Worm (Caenorhabditis elegans) whole organism, late embryonic: ENCODE data around the gene eif-2D.

Source experiments
- C08G9.2 ChIP-seq: sonication (generic microtip); optimal IDR thresholded peaks from 2 replicates; lab custom pipeline; 2016; ENCODE audit warnings: mild to moderate bottlenecking, missing genetic modification characterization, moderate library complexity, missing compliant biosample characterization
- C38D4.7 ChIP-seq: fragments of 200-800 bp; sonication (Bioruptor generic); optimal IDR thresholded peaks from 2 replicates; lab custom pipeline; 2018; ENCODE audit warnings: mild to moderate bottlenecking, missing genetic modification characterization, moderate library complexity, missing compliant biosample characterization
- F13H6.1 ChIP-seq: sonication (generic microtip); optimal IDR thresholded peaks from 2 replicates; lab custom pipeline; 2016; ENCODE audit warnings: missing genetic modification characterization, missing compliant biosample characterization
- K02D7.2 ChIP-seq: sonication (generic microtip); optimal IDR thresholded peaks from 2 replicates; lab custom pipeline; 2017; ENCODE audit warnings: mild to moderate bottlenecking, missing genetic modification characterization, missing compliant biosample characterization
- K09A11.1 ChIP-seq: sonication (generic microtip); optimal IDR thresholded peaks from 2 replicates; lab custom pipeline; 2017; ENCODE audit warnings: antibody characterized with exemption, mild to moderate bottlenecking, missing genetic modification characterization, missing compliant biosample characterization; ENCODE audit not compliant: insufficient read depth
- T23F11.4 ChIP-seq: fragments of 200-800 bp; sonication (Bioruptor generic); optimal IDR thresholded peaks from 2 replicates; lab custom pipeline; 2018; ENCODE audit warnings: mild to moderate bottlenecking, missing genetic modification characterization, missing compliant biosample characterization
- Y22D7AL.16 ChIP-seq: sonication (generic microtip); optimal IDR thresholded peaks from 2 replicates; lab custom pipeline; 2016; ENCODE audit warnings: missing genetic modification characterization, missing compliant biosample characterization
- ama-1 ChIP-seq: fragments of 150-350 bp; optimal IDR thresholded peaks from 2 replicates; lab custom pipeline; 2014
- ceh-14 ChIP-seq: sonication (generic microtip); optimal IDR thresholded peaks from 2 replicates; lab custom pipeline; 2016; ENCODE audit warnings: missing genotype, missing genetic modification characterization, missing compliant biosample characterization
- ceh-18 ChIP-seq: sonication (generic microtip); optimal IDR thresholded peaks from 2 replicates; lab custom pipeline; 2016; ENCODE audit warnings: missing genetic modification characterization, missing compliant biosample characterization
- ceh-19 ChIP-seq: fragments of 200-800 bp; sonication (Bioruptor generic); optimal IDR thresholded peaks from 2 replicates; lab custom pipeline; 2018; ENCODE audit warnings: mild to moderate bottlenecking, missing genetic modification characterization, missing compliant biosample characterization
- ceh-2 ChIP-seq: sonication (generic microtip); optimal IDR thresholded peaks from 2 replicates; lab custom pipeline; 2016; ENCODE audit warnings: missing genotype, missing genetic modification characterization, missing compliant biosample characterization
- ceh-30 ChIP-seq: fragments of 150-350 bp; optimal IDR thresholded peaks from 2 replicates; lab custom pipeline; 2014; ENCODE audit warnings: missing biosample characterization, missing genetic modification characterization
- ceh-31 ChIP-seq: sonication (generic microtip); optimal IDR thresholded peaks from 2 replicates; lab custom pipeline; 2016; ENCODE audit warnings: missing genetic modification characterization, missing compliant biosample characterization
- ceh-34 ChIP-seq: sonication (generic microtip); optimal IDR thresholded peaks from 2 replicates; lab custom pipeline; 2016; ENCODE audit warnings: mild to moderate bottlenecking, missing genetic modification characterization, missing compliant biosample characterization
- ceh-45 ChIP-seq: fragments of 200-800 bp; sonication (Bioruptor generic); IDR thresholded peaks from 2 replicates; pipeline ENCODE4 v1.3.6; 2022; ENCODE audit warnings: missing genetic modification reagents, missing genetic modification characterization, missing compliant biosample characterization
- ceh-48 ChIP-seq: sonication (generic microtip); optimal IDR thresholded peaks from 2 replicates; lab custom pipeline; 2016; ENCODE audit warnings: missing genetic modification characterization, inconsistent platforms, missing compliant biosample characterization
- ceh-6 ChIP-seq: fragments of 200-800 bp; sonication (Bioruptor generic); optimal IDR thresholded peaks from 2 replicates; lab custom pipeline; 2018; ENCODE audit warnings: mild to moderate bottlenecking, missing genetic modification characterization, missing compliant biosample characterization
- ceh-9 ChIP-seq: sonication (generic microtip); optimal IDR thresholded peaks from 2 replicates; lab custom pipeline; 2016; ENCODE audit warnings: mild to moderate bottlenecking, missing genetic modification characterization, inconsistent platforms, missing compliant biosample characterization
- che-1 ChIP-seq: sonication (generic microtip); optimal IDR thresholded peaks from 2 replicates; lab custom pipeline; 2016; ENCODE audit warnings: mild to moderate bottlenecking, missing genetic modification characterization, missing compliant biosample characterization
- dmd-4 ChIP-seq: sonication (generic microtip); optimal IDR thresholded peaks from 2 replicates; lab custom pipeline; 2016; ENCODE audit warnings: borderline replicate concordance, missing genetic modification characterization, missing compliant biosample characterization
- dve-1 ChIP-seq: sonication (generic microtip); optimal IDR thresholded peaks from 2 replicates; lab custom pipeline; 2017; ENCODE audit warnings: antibody characterized with exemption, mild to moderate bottlenecking, missing genetic modification characterization, missing compliant biosample characterization
- elt-2 ChIP-seq: sonication (generic microtip); optimal IDR thresholded peaks from 2 replicates; lab custom pipeline; 2016; ENCODE audit warnings: missing genetic modification reagents, missing genetic modification characterization, missing compliant biosample characterization
- elt-4 ChIP-seq: sonication (generic microtip); optimal IDR thresholded peaks from 2 replicates; lab custom pipeline; 2016; ENCODE audit warnings: missing genetic modification characterization, missing compliant biosample characterization
- fax-1 ChIP-seq: sonication (generic microtip); optimal IDR thresholded peaks from 2 replicates; lab custom pipeline; 2016; ENCODE audit warnings: missing genotype, missing genetic modification characterization, missing compliant biosample characterization
- fkh-10 ChIP-seq: fragments of 150-350 bp; optimal IDR thresholded peaks from 2 replicates; lab custom pipeline; 2014; ENCODE audit warnings: missing biosample characterization, missing genetic modification reagents, missing genetic modification characterization
- gmeb-2 ChIP-seq: sonication (generic microtip); optimal IDR thresholded peaks from 2 replicates; lab custom pipeline; 2016; ENCODE audit warnings: missing genetic modification characterization, inconsistent platforms, missing compliant biosample characterization
- hlh-15 ChIP-seq: sonication (generic microtip); optimal IDR thresholded peaks from 2 replicates; lab custom pipeline; 2016; ENCODE audit warnings: missing genetic modification characterization, missing compliant biosample characterization
- hlh-8 ChIP-seq: sonication (generic microtip); optimal IDR thresholded peaks from 2 replicates; lab custom pipeline; 2016; ENCODE audit warnings: missing genotype, missing genetic modification characterization, missing compliant biosample characterization
- lin-11 ChIP-seq: fragments of 200-800 bp; sonication (Bioruptor generic); optimal IDR thresholded peaks from 2 replicates; lab custom pipeline; 2018; ENCODE audit warnings: mild to moderate bottlenecking, missing genetic modification characterization, missing compliant biosample characterization
- madf-2 ChIP-seq: sonication (generic microtip); optimal IDR thresholded peaks from 2 replicates; lab custom pipeline; 2017; ENCODE audit warnings: missing genetic modification characterization, missing compliant biosample characterization
- nfya-1 ChIP-seq: sonication (generic microtip); optimal IDR thresholded peaks from 2 replicates; lab custom pipeline; 2017; ENCODE audit warnings: missing genetic modification characterization, mild to moderate bottlenecking, missing compliant biosample characterization, antibody characterized with exemption, moderate library complexity
- nhr-11 ChIP-seq: fragments of 150-350 bp; optimal IDR thresholded peaks from 2 replicates; lab custom pipeline; 2014; ENCODE audit warnings: missing biosample characterization, missing genetic modification characterization
- nhr-232 ChIP-seq: sonication (generic microtip); optimal IDR thresholded peaks from 2 replicates; lab custom pipeline; 2016; ENCODE audit warnings: missing genetic modification characterization, missing compliant biosample characterization
- npax-4 ChIP-seq: sonication (generic microtip); optimal IDR thresholded peaks from 2 replicates; lab custom pipeline; 2016; ENCODE audit warnings: missing genetic modification characterization, missing compliant biosample characterization
- odd-2 ChIP-seq: sonication (generic microtip); optimal IDR thresholded peaks from 2 replicates; lab custom pipeline; 2017; ENCODE audit warnings: antibody characterized with exemption, mild to moderate bottlenecking, missing genetic modification characterization, missing compliant biosample characterization
- pag-3 ChIP-seq: sonication (generic microtip); optimal IDR thresholded peaks from 2 replicates; lab custom pipeline; 2016; ENCODE audit warnings: missing compliant biosample characterization, missing genetic modification characterization, borderline replicate concordance
- pat-9 ChIP-seq: fragments of 200-800 bp; sonication (Bioruptor generic); optimal IDR thresholded peaks from 2 replicates; lab custom pipeline; 2018; ENCODE audit warnings: mild to moderate bottlenecking, missing genetic modification characterization, moderate library complexity, missing compliant biosample characterization
- pax-1 ChIP-seq: fragments of 150-350 bp; optimal IDR thresholded peaks from 2 replicates; lab custom pipeline; 2014; ENCODE audit warnings: missing biosample characterization, missing genetic modification characterization
- pha-2 ChIP-seq: sonication (generic microtip); optimal IDR thresholded peaks from 2 replicates; lab custom pipeline; 2017; ENCODE audit warnings: mild to moderate bottlenecking, missing genetic modification characterization, missing compliant biosample characterization
- pha-4 ChIP-seq: fragments of 150-350 bp; optimal IDR thresholded peaks from 2 replicates; lab custom pipeline; 2018; ENCODE audit warnings: missing biosample characterization, missing genetic modification reagents, missing genetic modification characterization
- ref-2 ChIP-seq: sonication (generic microtip); optimal IDR thresholded peaks from 2 replicates; lab custom pipeline; 2016; ENCODE audit warnings: missing genetic modification characterization, missing compliant biosample characterization
- rnt-1 ChIP-seq: sonication (generic microtip); optimal IDR thresholded peaks from 2 replicates; lab custom pipeline; 2016; ENCODE audit warnings: missing genetic modification characterization, missing compliant biosample characterization
- sdc-2 ChIP-seq: sonication (generic microtip); optimal IDR thresholded peaks from 2 replicates; lab custom pipeline; 2016; ENCODE audit warnings: missing genotype, missing genetic modification characterization, missing compliant biosample characterization
- sox-4 ChIP-seq: sonication (generic microtip); optimal IDR thresholded peaks from 2 replicates; lab custom pipeline; 2017; ENCODE audit warnings: mild to moderate bottlenecking, missing genetic modification characterization, inconsistent platforms, missing compliant biosample characterization
- syd-9 ChIP-seq: sonication (generic microtip); optimal IDR thresholded peaks from 2 replicates; lab custom pipeline; 2016; ENCODE audit warnings: mild to moderate bottlenecking, missing genetic modification characterization, moderate library complexity, missing compliant biosample characterization
- tbx-2 ChIP-seq: sonication (generic microtip); optimal IDR thresholded peaks from 2 replicates; lab custom pipeline; 2016; ENCODE audit warnings: missing genetic modification characterization, missing compliant biosample characterization
- tbx-7 ChIP-seq: sonication (generic microtip); optimal IDR thresholded peaks from 2 replicates; lab custom pipeline; 2016; ENCODE audit warnings: missing genotype, missing genetic modification characterization, missing compliant biosample characterization
- ttx-3 ChIP-seq: sonication (generic microtip); optimal IDR thresholded peaks from 2 replicates; lab custom pipeline; 2016; ENCODE audit warnings: missing genetic modification reagents, missing genetic modification characterization, missing compliant biosample characterization
- unc-42 ChIP-seq: sonication (generic microtip); optimal IDR thresholded peaks from 2 replicates; lab custom pipeline; 2016; ENCODE audit warnings: missing genotype, missing genetic modification characterization, missing compliant biosample characterization
- unc-55 ChIP-seq: sonication (generic microtip); optimal IDR thresholded peaks from 2 replicates; lab custom pipeline; 2017; ENCODE audit warnings: missing biosample characterization, missing genetic modification reagents, missing genetic modification characterization
- unc-86 ChIP-seq: sonication (generic microtip); optimal IDR thresholded peaks from 2 replicates; lab custom pipeline; 2016; ENCODE audit warnings: missing genetic modification characterization, missing compliant biosample characterization

eif-2D gene

DNA sequence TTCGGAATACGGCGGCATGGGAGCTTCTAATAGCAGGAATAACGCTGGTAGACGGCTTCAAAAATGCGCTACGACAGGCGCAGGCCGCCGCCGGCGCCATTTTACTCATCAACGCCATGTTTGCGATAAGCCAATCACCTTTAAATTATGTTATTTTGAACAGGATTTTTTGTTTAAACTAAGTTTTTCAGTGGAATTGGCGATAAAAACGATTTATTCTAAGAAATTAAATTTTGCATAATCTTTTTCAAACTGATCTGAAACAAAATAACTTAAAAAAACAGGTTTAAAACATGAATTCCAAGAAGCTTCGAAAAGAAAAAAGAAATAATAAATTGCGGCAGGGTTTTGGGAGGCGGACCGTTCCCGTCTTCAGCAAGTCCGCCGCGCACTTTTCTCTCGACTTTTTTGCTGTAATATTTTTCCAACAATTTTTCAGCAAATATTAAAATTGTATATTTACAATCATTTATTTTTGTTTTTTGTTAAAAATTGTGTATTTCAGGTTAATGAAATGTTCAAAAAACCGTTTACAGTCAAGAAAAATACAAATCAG, at the start of gene eif-2D, which contains the start of gene ndub-5:
eif-2D (plus strand) TSS at position 506 of the 556 bp plus-strand sequence.
ndub-5 (minus strand) TSS at position 138 of the 556 bp plus-strand sequence.
- TF ChIP-seq pha-4 (tag; lab: Kevin White, UChicago): no peak
- TF ChIP-seq unc-55 (GFP tag; lab: Kevin White, UChicago): no peak
- no peak for TF ChIP-seq rnt-1 (tag; lab: Kevin White, UChicago)
- TF ChIP-seq ceh-34: no peak
- TF ChIP-seq C08G9.2: no peak
- TF ChIP-seq Y22D7AL.16: no peak
- TF ChIP-seq ref-2 (tag; lab: Kevin White, UChicago): no peak
- no peak for TF ChIP-seq dmd-4 (tag; lab: Kevin White, UChicago)
- TF ChIP-seq ceh-18 (tag; lab: Kevin White, UChicago): no peak
- TF ChIP-seq pax-1 (tag; lab: Kevin White, UChicago): no peak
- TF ChIP-seq ceh-6: no peak
- no peak for TF ChIP-seq odd-2 (tag; lab: Kevin White, UChicago)
- TF ChIP-seq C38D4.7 (GFP tag; lab: Kevin White, UChicago): no peak
- TF ChIP-seq nhr-11 (tag; lab: Kevin White, UChicago): no peak
- TF ChIP-seq hlh-15 (tag; lab: Kevin White, UChicago): no peak
- TF ChIP-seq fkh-10: no peak
- TF ChIP-seq sdc-2 (tag; lab: Kevin White, UChicago): no peak
- no peak for TF ChIP-seq lin-11
- no peak for TF ChIP-seq pat-9 (tag; lab: Kevin White, UChicago)
- TF ChIP-seq elt-2 (tag; lab: Kevin White, UChicago): peak; percentile 83
- TF ChIP-seq ttx-3 (tag; lab: Kevin White, UChicago): peak; percentile 8
- TF ChIP-seq nhr-232 (tag; lab: Kevin White, UChicago): no peak
- TF ChIP-seq elt-4 (tag; lab: Kevin White, UChicago): no peak
- TF ChIP-seq T23F11.4 (GFP tag; lab: Kevin White, UChicago): no peak
- TF ChIP-seq dve-1 (tag; lab: Kevin White, UChicago): no peak
- TF ChIP-seq ceh-9 (tag; lab: Kevin White, UChicago): no peak
- TF ChIP-seq nfya-1 (tag; lab: Kevin White, UChicago): peak; percentile 13
- TF ChIP-seq K02D7.2 (tag; lab: Kevin White, UChicago): no peak
- no peak for TF ChIP-seq tbx-7
- no peak for TF ChIP-seq pha-2 (tag; lab: Kevin White, UChicago)
- TF ChIP-seq ceh-19 (GFP tag; lab: Kevin White, UChicago): no peak
- no peak for TF ChIP-seq pag-3
- no peak for TF ChIP-seq hlh-8 (tag; lab: Kevin White, UChicago)
- no peak for TF ChIP-seq sox-4 (tag; lab: Kevin White, UChicago)
- no peak for TF ChIP-seq ama-1 (lab: Kevin White, UChicago)
- TF ChIP-seq gmeb-2 (tag; lab: Kevin White, UChicago): no peak
- TF ChIP-seq ceh-48: no peak
- TF ChIP-seq K09A11.1: no peak
- TF ChIP-seq npax-4: no peak
- TF ChIP-seq ceh-45: no peak
- peak; percentile 33 for TF ChIP-seq ceh-31
- no peak for TF ChIP-seq unc-86
- TF ChIP-seq madf-2 (tag; lab: Kevin White, UChicago): no peak
- no peak for TF ChIP-seq ceh-2 (tag; lab: Kevin White, UChicago)
- TF ChIP-seq syd-9: no peak
- TF ChIP-seq unc-42 (tag; lab: Kevin White, UChicago): no peak
- TF ChIP-seq tbx-2 (tag; lab: Kevin White, UChicago): peak; percentile 26
- TF ChIP-seq fax-1 (tag; lab: Kevin White, UChicago): no peak
- no peak for TF ChIP-seq ceh-30 (tag; lab: Kevin White, UChicago)
- peak; percentile 28 for TF ChIP-seq ceh-14 (tag; lab: Kevin White, UChicago)
- TF ChIP-seq che-1: no peak
- no peak for TF ChIP-seq F13H6.1 (tag; lab: Kevin White, UChicago)
